Worm (Caenorhabditis elegans): ENCODE measurements around the gene Y50E8A.2.

Y50E8A.2 gene

DNA sequence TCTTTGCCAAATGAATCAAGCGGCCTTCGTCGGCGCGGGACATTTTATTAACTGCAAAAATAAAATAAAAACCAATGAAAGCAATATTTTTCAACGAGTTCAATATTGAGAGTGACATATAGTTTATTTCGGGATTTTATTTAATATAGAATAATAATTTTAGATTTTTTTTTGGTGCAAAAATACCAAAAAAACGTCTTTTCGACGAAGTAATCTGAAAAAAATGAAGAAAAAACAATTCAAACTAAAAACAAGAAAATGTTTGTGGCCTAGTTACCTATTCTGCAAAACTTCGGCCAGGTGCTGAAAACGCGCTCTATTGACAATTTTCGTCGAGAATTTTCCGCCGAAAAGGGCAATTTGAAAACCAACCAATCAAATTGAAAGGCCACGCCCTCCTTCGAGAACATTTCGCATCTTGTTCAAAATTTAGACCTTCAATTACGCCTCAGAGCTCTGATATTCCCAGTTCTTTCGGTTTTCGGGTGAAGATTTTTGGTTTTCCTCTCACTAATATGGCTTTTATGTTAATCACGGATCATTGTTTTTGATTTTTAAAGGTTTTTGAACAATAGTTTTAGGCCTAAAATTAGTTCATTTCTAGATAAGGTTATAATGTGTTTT lies 43.1 kb downstream of the Y50E8A.2 start, which contains the start of gene C47E8.4 (continued):
- TF ChIP-seq pha-4 (GFP tag; IDR thresholded peaks at IDR 0.05), result peak; percentile 94
- peak; percentile 90 for TF ChIP-seq pha-4 (tag; optimal IDR thresholded peaks at IDR 0.05)
- peak; percentile 93 for TF ChIP-seq spr-1 (tag; optimal IDR thresholded peaks at IDR 0.05)
- peak; percentile 91 for TF ChIP-seq nhr-42 (GFP tag; IDR thresholded peaks at IDR 0.05)
- TF ChIP-seq skn-1 (tag; optimal IDR thresholded peaks at IDR 0.05), result no peak
- peak; percentile 86; the same call in 1 of the 2 replicates for TF ChIP-seq daf-8 (GFP tag; IDR thresholded peaks at IDR 0.05)
- TF ChIP-seq aha-1 (tag), result peak; percentile 99
- peak; percentile 77 for TF ChIP-seq lir-3 (tag; optimal IDR thresholded peaks at IDR 0.05)
- TF ChIP-seq hif-1 (tag; optimal IDR thresholded peaks at IDR 0.05), result peak; percentile 77 to 95
- TF ChIP-seq nhr-41 (GFP tag; IDR thresholded peaks at IDR 0.05), result peak; percentile 65; the same call in 1 of the 2 replicates
- TF ChIP-seq tra-1 (GFP tag; IDR thresholded peaks at IDR 0.05), result peak; percentile 98
- TF ChIP-seq zip-2 (tag; optimal IDR thresholded peaks at IDR 0.05), result peak; percentile 90
- peak; percentile 82 for TF ChIP-seq nhr-10 (tag; optimal IDR thresholded peaks at IDR 0.05)
- TF ChIP-seq mxl-3 (GFP tag; optimal IDR thresholded peaks at IDR 0.05), result peak; percentile 69
- no peak for TF ChIP-seq lin-39 (tag; optimal IDR thresholded peaks at IDR 0.05)
- TF ChIP-seq ceh-32 (tag; optimal IDR thresholded peaks at IDR 0.05; ENCODE audit: poor library complexity), result peak; percentile 76
- peak; percentile 97 for TF ChIP-seq ctbp-1 (GFP tag; IDR thresholded peaks at IDR 0.05)
- peak; percentile 89 for TF ChIP-seq jun-1 (tag; optimal IDR thresholded peaks at IDR 0.05)
- TF ChIP-seq zfp-2 (tag; optimal IDR thresholded peaks at IDR 0.05), result peak; percentile 64
- peak; percentile 92 for TF ChIP-seq dpl-1 (GFP tag; optimal IDR thresholded peaks at IDR 0.05)
- TF ChIP-seq daf-19 (GFP tag; conservative IDR thresholded peaks at IDR 0.05), result no peak; the same call in 1 of the 2 replicates

ce11 chrV:14684359-14685312 lies 44.0 kb downstream of the Y50E8A.2 start, which contains the start of gene hsp-90:
Gene hsp-90 (plus strand): TSS chrV:14684918.
- TF ChIP-seq ama-1 (optimal IDR thresholded peaks at IDR 0.05) (peak; percentile 54), fkh-10 (GFP tag; optimal IDR thresholded peaks at IDR 0.05) (no peak), mdt-29 (GFP tag; IDR thresholded peaks at IDR 0.05) (0 out of 2 replicates have a peak, but pooled peaks have one; percentile 9), lim-7 (GFP tag; IDR thresholded peaks at IDR 0.05) (0 out of 2 replicates have a peak, but pooled peaks have one; percentile 22)

ce11 chrV:14683926-14684325 lies 44.7 kb downstream of the Y50E8A.2 start:
- no peak for TF ChIP-seq ZK546.5 (tag; optimal IDR thresholded peaks at IDR 0.05)
- TF ChIP-seq D1046.2 (GFP tag; IDR thresholded peaks at IDR 0.05), result no peak
- TF ChIP-seq F37D6.2 (tag; optimal IDR thresholded peaks at IDR 0.05), result no peak
- no peak for TF ChIP-seq snpc-4 (tag; optimal IDR thresholded peaks at IDR 0.05)
- no peak for TF ChIP-seq ceh-20 (GFP tag; IDR thresholded peaks at IDR 0.05)
- TF ChIP-seq gei-8 (GFP tag; optimal IDR thresholded peaks at IDR 0.05), result no peak
- no peak for TF ChIP-seq ceh-28 (tag; optimal IDR thresholded peaks at IDR 0.05)

DNA sequence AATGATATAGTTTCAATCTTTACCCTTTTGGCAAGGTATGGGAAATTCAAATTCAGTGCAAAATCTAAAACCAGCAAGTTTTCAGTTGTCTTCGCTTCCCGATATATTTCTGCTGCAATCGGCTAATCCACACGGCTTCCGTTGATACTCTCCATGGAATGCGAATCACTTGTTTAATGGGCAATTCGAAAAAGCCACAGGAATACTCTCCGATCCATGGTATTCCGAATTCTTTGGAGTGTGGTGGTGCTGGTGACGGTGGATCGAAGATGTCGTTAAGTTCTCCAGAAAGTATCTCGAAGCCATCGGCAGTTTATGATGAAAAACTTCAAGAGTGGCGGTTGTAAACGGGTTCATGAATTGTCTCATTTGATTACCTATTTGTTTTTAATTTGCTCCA lies 45.4 kb downstream of the Y50E8A.2 start:
- TF ChIP-seq Y105C5A.15 (GFP tag; IDR thresholded peaks at IDR 0.05) (0 out of 2 replicates have a peak, but pooled peaks have one; percentile 13), spr-3 (GFP tag; optimal IDR thresholded peaks at IDR 0.05) (no peak), nhr-76 (tag; optimal IDR thresholded peaks at IDR 0.05) (no peak), cey-2 (tag; optimal IDR thresholded peaks at IDR 0.05; ENCODE audit: borderline replicate concordance, insufficient read depth) (no peak), Y48G9A.11 (GFP tag; IDR thresholded peaks at IDR 0.05) (0 out of 2 replicates have a peak, but pooled peaks have one; percentile 29)
